Worm (Caenorhabditis elegans): ENCODE data around the gene F31A3.3.

The F31A3.3 gene

ce11 chrX:17513507-17514113 lies 20.3 kb downstream of the F31A3.3 start, which contains the start of gene nhr-1:
TSS of gene nhr-1 (plus strand) at chrX:17514063.
- TF ChIP-seq B0310.2 (tag; optimal IDR thresholded peaks at IDR 0.05) (no peak), tbx-37 (GFP tag; conservative IDR thresholded peaks at IDR 0.05) (no peak), ama-1 (optimal IDR thresholded peaks at IDR 0.05) (no peak), flt-1 (GFP tag; IDR thresholded peaks at IDR 0.05) (no peak), tbx-11 (GFP tag; IDR thresholded peaks at IDR 0.05) (no peak), ceh-36 (tag; optimal IDR thresholded peaks at IDR 0.05) (no peak), sea-1 (GFP tag; conservative IDR thresholded peaks at IDR 0.05) (0 out of 2 replicates have a peak, but pooled peaks have one; percentile 12), hmg-4 (GFP tag; optimal IDR thresholded peaks at IDR 0.05) (peak; percentile 85), ceh-13 (GFP tag; optimal IDR thresholded peaks at IDR 0.05) (no peak), tra-4 (tag; optimal IDR thresholded peaks at IDR 0.05) (no peak), hmbx-1 (tag; optimal IDR thresholded peaks at IDR 0.05) (no peak), scrt-1 (GFP tag; IDR thresholded peaks at IDR 0.05) (no peak), ets-7 (tag; optimal IDR thresholded peaks at IDR 0.05) (peak; percentile 6), F13C5.2 (tag; optimal IDR thresholded peaks at IDR 0.05) (peak; percentile 36), pes-1 (GFP tag; IDR thresholded peaks at IDR 0.05) (no peak), aly-1 (tag; optimal IDR thresholded peaks at IDR 0.05) (peak; percentile 20), hnd-1 (tag; optimal IDR thresholded peaks at IDR 0.05) (no peak)

ce11 chrX:17510523-17510922 lies 23.3 kb downstream of the F31A3.3 start:
- TF ChIP-seq hmbx-1 (tag; optimal IDR thresholded peaks at IDR 0.05) (no peak), scrt-1 (GFP tag; IDR thresholded peaks at IDR 0.05) (no peak), aly-1 (tag; optimal IDR thresholded peaks at IDR 0.05) (no peak), pes-1 (GFP tag; IDR thresholded peaks at IDR 0.05) (no peak), ama-1 (optimal IDR thresholded peaks at IDR 0.05) (no peak), ets-7 (tag; optimal IDR thresholded peaks at IDR 0.05) (no peak), sea-1 (GFP tag; conservative IDR thresholded peaks at IDR 0.05) (no peak), tbx-37 (GFP tag; conservative IDR thresholded peaks at IDR 0.05) (no peak), F13C5.2 (tag; optimal IDR thresholded peaks at IDR 0.05) (no peak)

- TF ChIP-seq B0310.2 (tag; optimal IDR thresholded peaks at IDR 0.05) (no peak), ceh-13 (GFP tag; optimal IDR thresholded peaks at IDR 0.05) (no peak), hmbx-1 (tag; optimal IDR thresholded peaks at IDR 0.05) (no peak), hnd-1 (tag; optimal IDR thresholded peaks at IDR 0.05) (no peak), scrt-1 (GFP tag; IDR thresholded peaks at IDR 0.05) (no peak), ceh-36 (tag; optimal IDR thresholded peaks at IDR 0.05) (no peak), ets-7 (tag; optimal IDR thresholded peaks at IDR 0.05) (no peak), tra-4 (tag; optimal IDR thresholded peaks at IDR 0.05) (no peak), hmg-4 (GFP tag; optimal IDR thresholded peaks at IDR 0.05) (no peak), pes-1 (GFP tag; IDR thresholded peaks at IDR 0.05) (no peak)
Measured at ce11 chrX:17509048-17509776, 24.7 kb downstream of the F31A3.3 start.

- TF ChIP-seq flt-1 (GFP tag; IDR thresholded peaks at IDR 0.05) (no peak), hnd-1 (tag; optimal IDR thresholded peaks at IDR 0.05) (no peak), F13C5.2 (tag; optimal IDR thresholded peaks at IDR 0.05) (no peak), tbx-11 (GFP tag; IDR thresholded peaks at IDR 0.05) (no peak), scrt-1 (GFP tag; IDR thresholded peaks at IDR 0.05) (no peak), B0310.2 (tag; optimal IDR thresholded peaks at IDR 0.05) (no peak), pes-1 (GFP tag; IDR thresholded peaks at IDR 0.05) (no peak), aly-1 (tag; optimal IDR thresholded peaks at IDR 0.05) (no peak), tra-4 (tag; optimal IDR thresholded peaks at IDR 0.05) (no peak), sea-1 (GFP tag; conservative IDR thresholded peaks at IDR 0.05) (no peak), ceh-36 (tag; optimal IDR thresholded peaks at IDR 0.05) (no peak), ama-1 (optimal IDR thresholded peaks at IDR 0.05) (no peak), hmg-4 (GFP tag; optimal IDR thresholded peaks at IDR 0.05) (no peak), ceh-13 (GFP tag; optimal IDR thresholded peaks at IDR 0.05) (no peak), hmbx-1 (tag; optimal IDR thresholded peaks at IDR 0.05) (no peak), ets-7 (tag; optimal IDR thresholded peaks at IDR 0.05) (no peak), tbx-37 (GFP tag; conservative IDR thresholded peaks at IDR 0.05) (no peak)
Measured at ce11 chrX:17508137-17508536, 25.7 kb downstream of the F31A3.3 start.

ce11 chrX:17505547-17506181 lies 28.2 kb downstream of the F31A3.3 start:
- TF ChIP-seq B0310.2 (tag; optimal IDR thresholded peaks at IDR 0.05): no peak
- TF ChIP-seq pes-1 (GFP tag; IDR thresholded peaks at IDR 0.05): no peak
- TF ChIP-seq tbx-11 (GFP tag; IDR thresholded peaks at IDR 0.05): no peak
- TF ChIP-seq hnd-1 (tag; optimal IDR thresholded peaks at IDR 0.05): no peak
- TF ChIP-seq ama-1 (optimal IDR thresholded peaks at IDR 0.05): no peak
- TF ChIP-seq ets-7 (tag; optimal IDR thresholded peaks at IDR 0.05): no peak
- no peak for TF ChIP-seq scrt-1 (GFP tag; IDR thresholded peaks at IDR 0.05)
- no peak for TF ChIP-seq sea-1 (GFP tag; conservative IDR thresholded peaks at IDR 0.05)
- no peak for TF ChIP-seq hmbx-1 (tag; optimal IDR thresholded peaks at IDR 0.05)
- TF ChIP-seq ceh-36 (tag; optimal IDR thresholded peaks at IDR 0.05): no peak
- TF ChIP-seq aly-1 (tag; optimal IDR thresholded peaks at IDR 0.05): no peak
- TF ChIP-seq F13C5.2 (tag; optimal IDR thresholded peaks at IDR 0.05): no peak

ce11 chrX:17504447-17504846 lies 29.4 kb downstream of the F31A3.3 start:
- TF ChIP-seq hmg-4 (GFP tag; optimal IDR thresholded peaks at IDR 0.05): no peak
- TF ChIP-seq ets-7 (tag; optimal IDR thresholded peaks at IDR 0.05): no peak
- no peak for TF ChIP-seq pes-1 (GFP tag; IDR thresholded peaks at IDR 0.05)
- TF ChIP-seq ceh-36 (tag; optimal IDR thresholded peaks at IDR 0.05): no peak
- TF ChIP-seq flt-1 (GFP tag; IDR thresholded peaks at IDR 0.05): no peak
- no peak for TF ChIP-seq ceh-13 (GFP tag; optimal IDR thresholded peaks at IDR 0.05)
- no peak for TF ChIP-seq tbx-37 (GFP tag; conservative IDR thresholded peaks at IDR 0.05)
- no peak for TF ChIP-seq hnd-1 (tag; optimal IDR thresholded peaks at IDR 0.05)
- no peak for TF ChIP-seq hmbx-1 (tag; optimal IDR thresholded peaks at IDR 0.05)
- TF ChIP-seq F13C5.2 (tag; optimal IDR thresholded peaks at IDR 0.05): no peak
- no peak for TF ChIP-seq B0310.2 (tag; optimal IDR thresholded peaks at IDR 0.05)

Data from whole organism, early embryonic.